Fruit fly (Drosophila melanogaster): ENCODE results near the gene heix.
A peak's percentile ranks its signal among the peaks of the same experiment; 100 is the strongest.

Gene heix

dm6 chr2L:16299466-16300311 is at the start of gene heix, which contains the start of gene CG17328:
Gene heix, minus strand, starts transcription at chr2L:16299858.
Gene CG17328, plus strand, starts transcription at chr2L:16299943.
- TF ChIP-seq cnc (optimal IDR thresholded peaks at IDR 0.05), result no peak
- TF ChIP-seq CG14711 (tag; optimal IDR thresholded peaks at IDR 0.05), result peak; percentile 48
- TF ChIP-seq CG7101 (tag; optimal IDR thresholded peaks at IDR 0.05), result peak; percentile 71
- TF ChIP-seq Hr96 (GFP tag; optimal IDR thresholded peaks at IDR 0.05), result no peak
- TF ChIP-seq cic (GFP tag; optimal IDR thresholded peaks at IDR 0.05), result peak; percentile 27
- TF ChIP-seq CG1620 (GFP tag; optimal IDR thresholded peaks at IDR 0.05), result peak; percentile 40
- TF ChIP-seq toe (GFP tag; optimal IDR thresholded peaks at IDR 0.05), result no peak
- peak; percentile 78 for TF ChIP-seq CG11617 (GFP tag; optimal IDR thresholded peaks at IDR 0.05)
- peak; percentile 57 for TF ChIP-seq Mnt (GFP tag; optimal IDR thresholded peaks at IDR 0.05)
- TF ChIP-seq CG5204 (GFP tag; optimal IDR thresholded peaks at IDR 0.05), result no peak
- TF ChIP-seq CG7045 (GFP tag; optimal IDR thresholded peaks at IDR 0.05), result peak; percentile 71
- TF ChIP-seq ovo (GFP tag; optimal IDR thresholded peaks at IDR 0.05), result peak; percentile 1
- TF ChIP-seq bab1 (GFP tag; optimal IDR thresholded peaks at IDR 0.05), result peak; percentile 81
- peak; percentile 68 for TF ChIP-seq Crg-1 (GFP tag; optimal IDR thresholded peaks at IDR 0.05)
- TF ChIP-seq tj (GFP tag; optimal IDR thresholded peaks at IDR 0.05), result peak; percentile 68
- TF ChIP-seq Clk (GFP tag; optimal IDR thresholded peaks at IDR 0.05), result peak; percentile 44
- peak; percentile 91 for TF ChIP-seq kay (GFP tag; ENCODE audit: borderline replicate concordance)
- peak; percentile 61 for TF ChIP-seq CG12768 (GFP tag; optimal IDR thresholded peaks at IDR 0.05)
- TF ChIP-seq pad (GFP tag; optimal IDR thresholded peaks at IDR 0.05), result peak; percentile 34
- TF ChIP-seq CG33017 (tag; optimal IDR thresholded peaks at IDR 0.05), result peak; percentile 51

dm6 chr2L:16342224-16342623 is 42.6 kb upstream of the heix start, which contains the start of gene CG44405:
Gene CG44405, minus strand, starts transcription at chr2L:16342324.
- no peak for TF ChIP-seq kay (GFP tag; ENCODE audit: borderline replicate concordance)
- no peak for TF ChIP-seq Clk (GFP tag; optimal IDR thresholded peaks at IDR 0.05)
- no peak for TF ChIP-seq ovo (GFP tag; optimal IDR thresholded peaks at IDR 0.05)
- no peak for TF ChIP-seq CG33017 (tag; optimal IDR thresholded peaks at IDR 0.05)
- no peak for TF ChIP-seq CG14711 (tag; optimal IDR thresholded peaks at IDR 0.05)
- no peak for TF ChIP-seq CG7101 (tag; optimal IDR thresholded peaks at IDR 0.05)
- TF ChIP-seq bab1 (GFP tag; optimal IDR thresholded peaks at IDR 0.05), result no peak
- TF ChIP-seq toe (GFP tag; optimal IDR thresholded peaks at IDR 0.05), result no peak
- no peak for TF ChIP-seq Crg-1 (GFP tag; optimal IDR thresholded peaks at IDR 0.05)
- no peak for TF ChIP-seq CG11617 (GFP tag; optimal IDR thresholded peaks at IDR 0.05)
- no peak for TF ChIP-seq Mnt (GFP tag; optimal IDR thresholded peaks at IDR 0.05)

- TF ChIP-seq CG7045 (GFP tag; optimal IDR thresholded peaks at IDR 0.05) (no peak), Crg-1 (GFP tag; optimal IDR thresholded peaks at IDR 0.05) (no peak), cnc (optimal IDR thresholded peaks at IDR 0.05) (no peak), CG33017 (tag; optimal IDR thresholded peaks at IDR 0.05) (no peak), tj (GFP tag; optimal IDR thresholded peaks at IDR 0.05) (no peak), bab1 (GFP tag; optimal IDR thresholded peaks at IDR 0.05) (no peak)
Measured at dm6 chr2L:16340268-16340667, 40.6 kb upstream of the heix start, which contains the start of gene CG42266. Gene CG42266, minus strand, starts transcription at chr2L:16340368.

- no peak for TF ChIP-seq pad (GFP tag; optimal IDR thresholded peaks at IDR 0.05)
- TF ChIP-seq cnc (optimal IDR thresholded peaks at IDR 0.05), result no peak
- no peak for TF ChIP-seq CG11617 (GFP tag; optimal IDR thresholded peaks at IDR 0.05)
- TF ChIP-seq CG1620 (GFP tag; optimal IDR thresholded peaks at IDR 0.05), result no peak
- no peak for TF ChIP-seq Mnt (GFP tag; optimal IDR thresholded peaks at IDR 0.05)
- TF ChIP-seq Hr96 (GFP tag; optimal IDR thresholded peaks at IDR 0.05), result no peak
- no peak for TF ChIP-seq CG7101 (tag; optimal IDR thresholded peaks at IDR 0.05)
- no peak for TF ChIP-seq toe (GFP tag; optimal IDR thresholded peaks at IDR 0.05)
- no peak for TF ChIP-seq Clk (GFP tag; optimal IDR thresholded peaks at IDR 0.05)
Measured at dm6 chr2L:16337785-16338184, 38.1 kb upstream of the heix start, which contains the start of gene CG31817. Gene CG31817, minus strand, starts transcription at chr2L:16337885.

- no peak for TF ChIP-seq Crg-1 (GFP tag; optimal IDR thresholded peaks at IDR 0.05)
- TF ChIP-seq Clk (GFP tag; optimal IDR thresholded peaks at IDR 0.05), result no peak
- no peak for TF ChIP-seq CG7101 (tag; optimal IDR thresholded peaks at IDR 0.05)
- TF ChIP-seq CG14711 (tag; optimal IDR thresholded peaks at IDR 0.05), result no peak
- TF ChIP-seq cnc (optimal IDR thresholded peaks at IDR 0.05), result no peak
- TF ChIP-seq CG12768 (GFP tag; optimal IDR thresholded peaks at IDR 0.05), result no peak
- no peak for TF ChIP-seq CG1620 (GFP tag; optimal IDR thresholded peaks at IDR 0.05)
- no peak for TF ChIP-seq cic (GFP tag; optimal IDR thresholded peaks at IDR 0.05)
- no peak for TF ChIP-seq CG33017 (tag; optimal IDR thresholded peaks at IDR 0.05)
- no peak for TF ChIP-seq CG11617 (GFP tag; optimal IDR thresholded peaks at IDR 0.05)
- no peak for TF ChIP-seq tj (GFP tag; optimal IDR thresholded peaks at IDR 0.05)
- TF ChIP-seq ovo (GFP tag; optimal IDR thresholded peaks at IDR 0.05), result no peak
- no peak for TF ChIP-seq pad (GFP tag; optimal IDR thresholded peaks at IDR 0.05)
- TF ChIP-seq kay (GFP tag; ENCODE audit: borderline replicate concordance), result no peak
- no peak for TF ChIP-seq Mnt (GFP tag; optimal IDR thresholded peaks at IDR 0.05)
- TF ChIP-seq Hr96 (GFP tag; optimal IDR thresholded peaks at IDR 0.05), result no peak
- TF ChIP-seq CG7045 (GFP tag; optimal IDR thresholded peaks at IDR 0.05), result no peak
- TF ChIP-seq CG5204 (GFP tag; optimal IDR thresholded peaks at IDR 0.05), result no peak
- no peak for TF ChIP-seq toe (GFP tag; optimal IDR thresholded peaks at IDR 0.05)
- no peak for TF ChIP-seq bab1 (GFP tag; optimal IDR thresholded peaks at IDR 0.05)
Measured at dm6 chr2L:16329625-16330024, 30.0 kb upstream of the heix start, which contains the start of gene CG4440. Gene CG4440, plus strand, starts transcription at chr2L:16329925.

dm6 chr2L:16329102-16329520 is 29.5 kb upstream of the heix start, which contains the start of gene mRpL4:
Gene mRpL4, minus strand, starts transcription at chr2L:16329132.
- peak; percentile 1 for TF ChIP-seq CG7101 (tag; optimal IDR thresholded peaks at IDR 0.05)
- no peak for TF ChIP-seq CG5204 (GFP tag; optimal IDR thresholded peaks at IDR 0.05)
- TF ChIP-seq cnc (optimal IDR thresholded peaks at IDR 0.05), result no peak
- TF ChIP-seq ovo (GFP tag; optimal IDR thresholded peaks at IDR 0.05), result no peak
- TF ChIP-seq CG14711 (tag; optimal IDR thresholded peaks at IDR 0.05), result peak; percentile 23
- no peak for TF ChIP-seq CG12768 (GFP tag; optimal IDR thresholded peaks at IDR 0.05)
- peak; percentile 28 for TF ChIP-seq CG1620 (GFP tag; optimal IDR thresholded peaks at IDR 0.05)
- peak; percentile 80 for TF ChIP-seq kay (GFP tag; ENCODE audit: borderline replicate concordance)
- peak; percentile 53 for TF ChIP-seq Mnt (GFP tag; optimal IDR thresholded peaks at IDR 0.05)
- peak; percentile 60 for TF ChIP-seq toe (GFP tag; optimal IDR thresholded peaks at IDR 0.05)
- no peak for TF ChIP-seq tj (GFP tag; optimal IDR thresholded peaks at IDR 0.05)
- no peak for TF ChIP-seq Hr96 (GFP tag; optimal IDR thresholded peaks at IDR 0.05)
- TF ChIP-seq bab1 (GFP tag; optimal IDR thresholded peaks at IDR 0.05), result peak; percentile 26
- TF ChIP-seq Crg-1 (GFP tag; optimal IDR thresholded peaks at IDR 0.05), result no peak
- peak; percentile 13 for TF ChIP-seq pad (GFP tag; optimal IDR thresholded peaks at IDR 0.05)
- TF ChIP-seq CG7045 (GFP tag; optimal IDR thresholded peaks at IDR 0.05), result no peak
- TF ChIP-seq cic (GFP tag; optimal IDR thresholded peaks at IDR 0.05), result no peak
- TF ChIP-seq Clk (GFP tag; optimal IDR thresholded peaks at IDR 0.05), result no peak
- TF ChIP-seq CG33017 (tag; optimal IDR thresholded peaks at IDR 0.05), result no peak
- TF ChIP-seq CG11617 (GFP tag; optimal IDR thresholded peaks at IDR 0.05), result no peak
